Worm (Caenorhabditis elegans): ENCODE measurements around the gene C38C3.3.

C38C3.3 gene

ce11 chrV:1471078-1471969 lies 24.1 kb upstream of the C38C3.3 start:
- TF ChIP-seq unc-42 (tag; optimal IDR thresholded peaks at IDR 0.05), result peak; percentile 64
- no peak for TF ChIP-seq hlh-8 (tag; optimal IDR thresholded peaks at IDR 0.05)
- TF ChIP-seq tbx-2 (tag; optimal IDR thresholded peaks at IDR 0.05), result peak; percentile 20
- peak; percentile 23 for TF ChIP-seq pat-9 (tag; optimal IDR thresholded peaks at IDR 0.05)
- TF ChIP-seq rnt-1 (tag; optimal IDR thresholded peaks at IDR 0.05), result peak; percentile 18
- peak; percentile 83 for TF ChIP-seq ceh-18 (tag; optimal IDR thresholded peaks at IDR 0.05)
- TF ChIP-seq unc-3 (GFP tag; conservative IDR thresholded peaks at IDR 0.05), result no peak
- no peak for TF ChIP-seq unc-3 (tag; optimal IDR thresholded peaks at IDR 0.05)
- TF ChIP-seq syd-9 (tag; optimal IDR thresholded peaks at IDR 0.05), result peak; percentile 5

ce11 chrV:1471977-1472376 lies 23.5 kb upstream of the C38C3.3 start:
- TF ChIP-seq ceh-14 (tag; optimal IDR thresholded peaks at IDR 0.05) (no peak), T23F11.4 (GFP tag; optimal IDR thresholded peaks at IDR 0.05) (no peak), unc-42 (tag; optimal IDR thresholded peaks at IDR 0.05) (no peak), F13H6.1 (tag; optimal IDR thresholded peaks at IDR 0.05) (no peak), lin-11 (tag; optimal IDR thresholded peaks at IDR 0.05) (no peak), ref-2 (tag; optimal IDR thresholded peaks at IDR 0.05) (no peak), mec-3 (tag; optimal IDR thresholded peaks at IDR 0.05; ENCODE audit: borderline replicate concordance) (no peak), unc-3 (GFP tag; conservative IDR thresholded peaks at IDR 0.05) (no peak), unc-3 (tag; optimal IDR thresholded peaks at IDR 0.05) (no peak), ahr-1 (tag; optimal IDR thresholded peaks at IDR 0.05) (no peak), dve-1 (tag; optimal IDR thresholded peaks at IDR 0.05) (no peak), ceh-34 (tag; optimal IDR thresholded peaks at IDR 0.05) (no peak), npax-4 (tag; optimal IDR thresholded peaks at IDR 0.05) (no peak), C38D4.7 (GFP tag; optimal IDR thresholded peaks at IDR 0.05) (no peak)

- TF ChIP-seq hlh-8 (tag; optimal IDR thresholded peaks at IDR 0.05), result peak; percentile 18
- no peak for TF ChIP-seq ceh-18 (tag; optimal IDR thresholded peaks at IDR 0.05)
- TF ChIP-seq unc-55 (GFP tag; optimal IDR thresholded peaks at IDR 0.05), result peak; percentile 23
- TF ChIP-seq ceh-48 (tag; optimal IDR thresholded peaks at IDR 0.05), result peak; percentile 2
Observed at ce11 chrV:1472569-1472968, 22.9 kb upstream of the C38C3.3 start.

- TF ChIP-seq unc-3 (GFP tag; conservative IDR thresholded peaks at IDR 0.05), result no peak
- TF ChIP-seq unc-3 (tag; optimal IDR thresholded peaks at IDR 0.05), result no peak
- TF ChIP-seq che-1 (tag; optimal IDR thresholded peaks at IDR 0.05), result no peak
- no peak for TF ChIP-seq T23F11.4 (GFP tag; optimal IDR thresholded peaks at IDR 0.05)
- TF ChIP-seq ref-2 (tag; optimal IDR thresholded peaks at IDR 0.05), result peak; percentile 77
- TF ChIP-seq C08G9.2 (tag; optimal IDR thresholded peaks at IDR 0.05), result peak; percentile 75
- TF ChIP-seq sox-4 (tag; optimal IDR thresholded peaks at IDR 0.05), result no peak
- no peak for TF ChIP-seq odd-2 (tag; optimal IDR thresholded peaks at IDR 0.05)
- peak; percentile 83 for TF ChIP-seq tbx-2 (tag; optimal IDR thresholded peaks at IDR 0.05)
- TF ChIP-seq hlh-6 (tag; optimal IDR thresholded peaks at IDR 0.05), result peak; percentile 2
- no peak for TF ChIP-seq ama-1 (optimal IDR thresholded peaks at IDR 0.05)
- peak; percentile 36 for TF ChIP-seq ceh-14 (tag; optimal IDR thresholded peaks at IDR 0.05)
- no peak for TF ChIP-seq lim-6 (tag; optimal IDR thresholded peaks at IDR 0.05)
- TF ChIP-seq ceh-34 (tag; optimal IDR thresholded peaks at IDR 0.05), result peak; percentile 89
- TF ChIP-seq ztf-16 (tag; optimal IDR thresholded peaks at IDR 0.05), result peak; percentile 28
- TF ChIP-seq elt-2 (tag; optimal IDR thresholded peaks at IDR 0.05), result peak; percentile 25
- peak; percentile 64 for TF ChIP-seq syd-9 (tag; optimal IDR thresholded peaks at IDR 0.05)
- peak; percentile 39 for TF ChIP-seq ets-4 (tag; optimal IDR thresholded peaks at IDR 0.05)
- TF ChIP-seq sdc-2 (tag; optimal IDR thresholded peaks at IDR 0.05), result peak; percentile 40
- peak; percentile 78 for TF ChIP-seq ceh-31 (tag; optimal IDR thresholded peaks at IDR 0.05)
- peak; percentile 20 for TF ChIP-seq pqm-1 (tag; optimal IDR thresholded peaks at IDR 0.05)
- no peak for TF ChIP-seq ceh-30 (tag; optimal IDR thresholded peaks at IDR 0.05)
- peak; percentile 16 for TF ChIP-seq hlh-8 (tag; optimal IDR thresholded peaks at IDR 0.05)
- no peak for TF ChIP-seq ceh-9 (tag; optimal IDR thresholded peaks at IDR 0.05)
- no peak for TF ChIP-seq Y22D7AL.16 (tag; optimal IDR thresholded peaks at IDR 0.05)
- peak; percentile 72 for TF ChIP-seq F13H6.1 (tag; optimal IDR thresholded peaks at IDR 0.05)
- peak; percentile 85 for TF ChIP-seq nfya-1 (tag; optimal IDR thresholded peaks at IDR 0.05)
- no peak for TF ChIP-seq npax-4 (tag; optimal IDR thresholded peaks at IDR 0.05)
- TF ChIP-seq C38D4.7 (GFP tag; optimal IDR thresholded peaks at IDR 0.05), result no peak
- TF ChIP-seq pag-3 (tag; optimal IDR thresholded peaks at IDR 0.05; ENCODE audit: borderline replicate concordance), result no peak
- TF ChIP-seq lin-11 (tag; optimal IDR thresholded peaks at IDR 0.05), result peak; percentile 16
- peak; percentile 90 for TF ChIP-seq unc-55 (GFP tag; optimal IDR thresholded peaks at IDR 0.05)
- TF ChIP-seq pros-1 (tag; optimal IDR thresholded peaks at IDR 0.05), result peak; percentile 24
- no peak for TF ChIP-seq ceh-45 (GFP tag; IDR thresholded peaks at IDR 0.05)
Observed at ce11 chrV:1474486-1475125, 20.8 kb upstream of the C38C3.3 start, which contains the start of the genes F53E2.2 and unc-60. TSS of gene F53E2.2 (plus strand) at chrV:1475086. TSS of gene unc-60 (plus strand) at chrV:1475086.

All from whole organism, late embryonic.